Fruit fly (Drosophila melanogaster) whole organism, embryonic: ENCODE measurements around the gene CG1572.

Source experiments
- Atf3 ChIP-seq: fragments of 200-800 bp; sonication (Bioruptor generic); optimal IDR thresholded peaks from 3 replicates; lab custom pipeline; 2016; ENCODE audit warnings: missing biosample characterization, missing genetic modification characterization
- CG10543 ChIP-seq: fragments of 200-800 bp; sonication (Bioruptor generic); optimal IDR thresholded peaks from 3 replicates; lab custom pipeline; 2017; ENCODE audit warnings: missing biosample characterization, mild to moderate bottlenecking, missing genetic modification characterization, moderate library complexity
- CG10959 ChIP-seq: fragments of 200-800 bp; sonication (Bioruptor generic); IDR thresholded peaks from 2 replicates; pipeline ENCODE4 v1.3.6; 2022; ENCODE audit warnings: missing biosample characterization, missing genetic modification characterization
- CG11560 ChIP-seq: fragments of 200-800 bp; sonication (Bioruptor generic); IDR thresholded peaks from 3 replicates; pipeline ENCODE4 v1.3.6; 2022; ENCODE audit warnings: missing biosample characterization, missing genetic modification characterization
- CG12769 ChIP-seq: fragments of 200-800 bp; sonication (Bioruptor generic); optimal IDR thresholded peaks from 2 replicates; lab custom pipeline; 2019; ENCODE audit warnings: missing biosample characterization, mild to moderate bottlenecking, missing genetic modification characterization, moderate library complexity
- CG12942 ChIP-seq: fragments of 200-800 bp; sonication (Bioruptor generic); optimal IDR thresholded peaks from 3 replicates; lab custom pipeline; 2016; ENCODE audit warnings: missing biosample characterization, missing genetic modification characterization
- CG13424 ChIP-seq: fragments of 200-800 bp; sonication (Bioruptor generic); optimal IDR thresholded peaks from 2 replicates; lab custom pipeline; 2019; ENCODE audit warnings: missing biosample characterization, mild to moderate bottlenecking, missing genetic modification characterization, moderate library complexity
- CG13894 ChIP-seq: fragments of 200-800 bp; sonication (Bioruptor generic); optimal IDR thresholded peaks from 3 replicates; lab custom pipeline; 2018; ENCODE audit warnings: missing biosample characterization, mild to moderate bottlenecking, missing genetic modification characterization, moderate library complexity
- CG14710 ChIP-seq: fragments of 200-800 bp; sonication (Bioruptor generic); optimal IDR thresholded peaks from 3 replicates; lab custom pipeline; 2019; ENCODE audit warnings: missing biosample characterization, mild to moderate bottlenecking, missing genetic modification characterization, moderate library complexity
- CG18599 ChIP-seq: fragments of 200-800 bp; sonication (Bioruptor generic); optimal IDR thresholded peaks from 3 replicates; lab custom pipeline; 2017; ENCODE audit warnings: missing biosample characterization, missing genetic modification characterization, mild to moderate bottlenecking, moderate library complexity, missing genetic modification reagents
- CG42726 ChIP-seq: fragments of 200-800 bp; sonication (Bioruptor generic); IDR thresholded peaks from 2 replicates; pipeline ENCODE4 v1.3.6; 2022; ENCODE audit warnings: missing biosample characterization, missing genetic modification characterization; ENCODE audit not compliant: partially characterized antibody
- CG4282 ChIP-seq: fragments of 200-800 bp; sonication (Bioruptor generic); optimal IDR thresholded peaks from 2 replicates; lab custom pipeline; 2016; ENCODE audit warnings: missing biosample characterization, missing genetic modification characterization
- CG8359 ChIP-seq: fragments of 200-800 bp; sonication (Bioruptor generic); optimal IDR thresholded peaks from 2 replicates; lab custom pipeline; 2017; ENCODE audit warnings: missing biosample characterization, mild to moderate bottlenecking, missing genetic modification characterization, borderline replicate concordance
- Deaf1 ChIP-seq: fragments of 200-800 bp; optimal IDR thresholded peaks from 3 replicates; lab custom pipeline; 2019; ENCODE audit warnings: missing biosample characterization, mild to moderate bottlenecking, missing genetic modification characterization, moderate library complexity
- Dek ChIP-seq: fragments of 200-800 bp; sonication (Bioruptor generic); optimal IDR thresholded peaks from 3 replicates; lab custom pipeline; 2019; ENCODE audit warnings: missing biosample characterization, mild to moderate bottlenecking, missing genetic modification characterization, moderate library complexity
- Drgx ChIP-seq: fragments of 200-800 bp; sonication (Bioruptor generic); IDR thresholded peaks from 2 replicates; pipeline ENCODE4 v1.3.6; 2022; ENCODE audit warnings: missing biosample characterization, missing genetic modification characterization
- Elba2 ChIP-seq: fragments of 200-800 bp; sonication (Bioruptor generic); optimal IDR thresholded peaks from 3 replicates; lab custom pipeline; 2016; ENCODE audit warnings: missing biosample characterization, missing genetic modification characterization
- Fer1 ChIP-seq: fragments of 200-800 bp; sonication (Bioruptor generic); optimal IDR thresholded peaks from 2 replicates; lab custom pipeline; 2017; ENCODE audit warnings: missing biosample characterization, mild to moderate bottlenecking, missing genetic modification characterization
- H15 ChIP-seq: fragments of 200-800 bp; sonication (Bioruptor generic); IDR thresholded peaks from 3 replicates; pipeline ENCODE4 v1.3.6; 2022; ENCODE audit warnings: missing biosample characterization, missing genetic modification characterization
- Hmr ChIP-seq: fragments of 200-800 bp; sonication (Bioruptor generic); optimal IDR thresholded peaks from 3 replicates; lab custom pipeline; 2017; ENCODE audit warnings: mild to moderate bottlenecking, missing biosample characterization, missing genetic modification reagents, missing genetic modification characterization
- Hr78 ChIP-seq, 2 experiments: fragments of 200-800 bp in 1 of 2; fragments of >200 bp in 1 of 2; sonication (Bioruptor generic) in 1 of 2; optimal IDR thresholded peaks; 2 replicates each; lab custom pipeline; 2017 to 2019; ENCODE audit warnings: missing biosample characterization in 2 of 2, missing genetic modification characterization in 2 of 2, mild to moderate bottlenecking in 1 of 2, moderate library complexity in 1 of 2
- Mes4 ChIP-seq: fragments of 200-800 bp; sonication (Bioruptor generic); optimal IDR thresholded peaks from 2 replicates; lab custom pipeline; 2016; ENCODE audit warnings: missing biosample characterization, missing genetic modification characterization
- PHDP ChIP-seq: fragments of 200-800 bp; sonication (Bioruptor generic); optimal IDR thresholded peaks from 3 replicates; lab custom pipeline; 2018; ENCODE audit warnings: missing biosample characterization, mild to moderate bottlenecking, missing genetic modification characterization, moderate library complexity
- Ptx1 ChIP-seq: fragments of 200-800 bp; sonication (Bioruptor generic); IDR thresholded peaks from 2 replicates; pipeline ENCODE4 v1.3.6; 2022; ENCODE audit warnings: missing biosample characterization, missing genetic modification characterization
- Ravus ChIP-seq: fragments of 200-800 bp; sonication (Bioruptor generic); IDR thresholded peaks from 2 replicates; pipeline ENCODE4 v1.3.6; 2022; ENCODE audit warnings: missing biosample characterization, missing genetic modification characterization
- Six4 ChIP-seq: fragments of 200-800 bp; sonication (Bioruptor generic); optimal IDR thresholded peaks from 2 replicates; lab custom pipeline; 2016; ENCODE audit warnings: missing biosample characterization, missing genetic modification characterization
- Taf1 ChIP-seq: fragments of 200-800 bp; sonication (Bioruptor generic); IDR thresholded peaks from 2 replicates; pipeline ENCODE4 v1.3.6; 2022; ENCODE audit warnings: missing biosample characterization, missing genetic modification characterization
- abd-A ChIP-seq: fragments of 200-800 bp; sonication (Bioruptor generic); optimal IDR thresholded peaks from 3 replicates; lab custom pipeline; 2019; ENCODE audit warnings: missing biosample characterization, mild to moderate bottlenecking, missing genetic modification characterization, moderate library complexity
- cad ChIP-seq: fragments of >200 bp; optimal IDR thresholded peaks from 2 replicates; lab custom pipeline; 2017; ENCODE audit warnings: missing biosample characterization, missing genetic modification characterization
- chinmo ChIP-seq: fragments of 200-800 bp; sonication (Bioruptor generic); IDR thresholded peaks from 4 replicates; pipeline ENCODE4 v1.3.6; 2022; ENCODE audit warnings: missing biosample characterization, missing genetic modification characterization; ENCODE audit not compliant: partially characterized antibody
- eve ChIP-seq, 2 experiments: fragments of >200 bp; optimal IDR thresholded peaks; 2 replicates each; lab custom pipeline; 2017; ENCODE audit warnings: missing biosample characterization in 2 of 2, missing genetic modification characterization in 2 of 2
- fd102C ChIP-seq: fragments of 200-800 bp; sonication (Bioruptor generic); optimal IDR thresholded peaks from 2 replicates; lab custom pipeline; 2018; ENCODE audit warnings: missing biosample characterization, mild to moderate bottlenecking, missing genetic modification characterization, moderate library complexity
- gcm ChIP-seq: fragments of 200-800 bp; sonication (Bioruptor generic); optimal IDR thresholded peaks from 2 replicates; lab custom pipeline; 2019; ENCODE audit warnings: missing biosample characterization, mild to moderate bottlenecking, missing genetic modification characterization, moderate library complexity
- hbn ChIP-seq: fragments of 200-800 bp; sonication (Bioruptor generic); IDR thresholded peaks from 2 replicates; pipeline ENCODE4 v1.3.6; 2022; ENCODE audit warnings: missing biosample characterization, missing genetic modification characterization; ENCODE audit not compliant: partially characterized antibody
- hth ChIP-seq: fragments of >200 bp; optimal IDR thresholded peaks from 2 replicates; lab custom pipeline; 2017; ENCODE audit warnings: inconsistent platforms
- lbe ChIP-seq: fragments of 200-800 bp; sonication (Bioruptor generic); optimal IDR thresholded peaks from 2 replicates; lab custom pipeline; 2016; ENCODE audit warnings: missing biosample characterization, mild to moderate bottlenecking, missing genetic modification characterization
- mam ChIP-seq: fragments of 200-800 bp; sonication (Bioruptor generic); optimal IDR thresholded peaks from 3 replicates; lab custom pipeline; 2016; ENCODE audit warnings: missing biosample characterization, missing genetic modification characterization
- odd ChIP-seq: fragments of 200-800 bp; sonication (Bioruptor generic); optimal IDR thresholded peaks from 2 replicates; lab custom pipeline; 2017; ENCODE audit warnings: missing biosample characterization, mild to moderate bottlenecking, missing genetic modification characterization
- sqz ChIP-seq: fragments of 200-800 bp; sonication (Bioruptor generic); optimal IDR thresholded peaks from 3 replicates; lab custom pipeline; 2018; ENCODE audit warnings: missing biosample characterization, mild to moderate bottlenecking, missing genetic modification characterization
- ssp ChIP-seq: fragments of 200-800 bp; sonication (Bioruptor generic); IDR thresholded peaks from 2 replicates; pipeline ENCODE4 v1.3.6; 2022; ENCODE audit warnings: missing biosample characterization, missing genetic modification characterization
- tgo ChIP-seq: fragments of 200-800 bp; sonication (Bioruptor generic); IDR thresholded peaks from 3 replicates; pipeline ENCODE4 v1.3.6; 2022; ENCODE audit warnings: missing biosample characterization, missing genetic modification characterization
- unc-4 ChIP-seq: fragments of 200-800 bp; sonication (Bioruptor generic); IDR thresholded peaks from 2 replicates; pipeline ENCODE4 v1.3.6; 2022; ENCODE audit warnings: missing biosample characterization, missing genetic modification characterization; ENCODE audit not compliant: partially characterized antibody
- vvl ChIP-seq: fragments of 200-800 bp; sonication (Bioruptor generic); IDR thresholded peaks from 2 replicates; pipeline ENCODE4 v1.3.6; 2022; ENCODE audit warnings: missing biosample characterization, missing genetic modification characterization
- yki ChIP-seq: fragments of >200 bp; optimal IDR thresholded peaks from 3 replicates; lab custom pipeline; 2018

The CG1572 gene

dm6 chrX:11518435-11518834 lies 40.0 kb downstream of the CG1572 start (continued):
- TF ChIP-seq H15 (peak; percentile 73), sqz (GFP tag; lab: Kevin White, UChicago) (no peak), tgo (GFP tag; lab: Robert Waterston, UW) (peak; percentile 85), mam (GFP tag; lab: Kevin White, UChicago) (peak; percentile 45), fd102C (GFP tag; lab: Kevin White, UChicago) (no peak), gcm (peak; percentile 48), Drgx (peak; percentile 95), CG13424 (tag; lab: Kevin White, UChicago) (peak; percentile 78), CG11560 (tag; lab: Robert Waterston, UW) (peak; percentile 67; the same call in 1 of the 3 replicates), CG12942 (GFP tag; lab: Kevin White, UChicago) (peak; percentile 35), Mes4 (GFP tag; lab: Kevin White, UChicago) (no peak)

dm6 chrX:11517295-11517694 lies 41.2 kb downstream of the CG1572 start:
- TF ChIP-seq cad (no peak), Hmr (GFP tag; lab: Kevin White, UChicago) (no peak), Hr78 (GFP tag; optimal IDR thresholded peaks at IDR 0.05; lab: Kevin White, UChicago) (no peak), CG12942 (GFP tag; lab: Kevin White, UChicago) (no peak), Elba2 (GFP tag; lab: Kevin White, UChicago) (no peak), CG4282 (GFP tag; lab: Kevin White, UChicago) (no peak), hbn (GFP tag; lab: Robert Waterston, UW) (no peak), lbe (GFP tag; lab: Kevin White, UChicago) (no peak), CG10543 (no peak), odd (GFP tag; lab: Kevin White, UChicago) (no peak), CG10959 (GFP tag; lab: Robert Waterston, UW) (no peak), CG14710 (tag; lab: Kevin White, UChicago) (no peak), Ravus (no peak), Dek (tag; lab: Kevin White, UChicago) (no peak), CG42726 (no peak), Six4 (GFP tag; lab: Kevin White, UChicago) (no peak), Atf3 (GFP tag; lab: Kevin White, UChicago) (no peak), yki (lab: Kevin White, UChicago) (no peak), Fer1 (no peak), Ptx1 (GFP tag; lab: Robert Waterston, UW) (no peak), PHDP (tag; lab: Kevin White, UChicago) (no peak), Taf1 (no peak), CG12769 (peak; percentile 93), unc-4 (GFP tag; lab: Robert Waterston, UW) (no peak), Deaf1 (peak; percentile 54), CG13894 (tag; lab: Kevin White, UChicago) (peak; percentile 90), CG13424 (tag; lab: Kevin White, UChicago) (no peak), abd-A (tag; lab: Kevin White, UChicago) (peak; percentile 80), fd102C (GFP tag; lab: Kevin White, UChicago) (no peak), hth (lab: Kevin White, UChicago) (no peak), ssp (no peak), CG8359 (no peak), vvl (GFP tag; lab: Robert Waterston, UW) (peak; percentile 54; the same call in 1 of the 2 replicates), chinmo (GFP tag; lab: Robert Waterston, UW) (peak; percentile 65; the same call in 1 of the 4 replicates), CG18599 (GFP tag; lab: Kevin White, UChicago) (no peak), eve (GFP tag; optimal IDR thresholded peaks at IDR 0.05; lab: Kevin White, UChicago) (peak in 1 of 2 experiments; percentile 40)
